Fruit fly (Drosophila melanogaster) whole organism, embryonic: ENCODE measurements around the gene CG31793.

ENCODE experiments used
- ATbp ChIP-seq: fragments of 200-800 bp; sonication (Bioruptor generic); optimal IDR thresholded peaks from 2 replicates; lab custom pipeline; 2017; ENCODE audit warnings: missing biosample characterization, mild to moderate bottlenecking, missing genetic modification characterization, missing genetic modification reagents
- CG10209 ChIP-seq: fragments of 200-800 bp; sonication (Bioruptor generic); optimal IDR thresholded peaks from 3 replicates; lab custom pipeline; 2017; ENCODE audit warnings: missing biosample characterization, mild to moderate bottlenecking, missing genetic modification characterization, missing genetic modification reagents
- CG10654 ChIP-seq: fragments of 200-800 bp; sonication (Bioruptor generic); optimal IDR thresholded peaks from 2 replicates; lab custom pipeline; 2016; ENCODE audit warnings: missing biosample characterization, missing genetic modification characterization
- CG10959 ChIP-seq: fragments of 200-800 bp; sonication (Bioruptor generic); IDR thresholded peaks from 2 replicates; pipeline ENCODE4 v1.3.6; 2022; ENCODE audit warnings: missing biosample characterization, missing genetic modification characterization
- CG12104 ChIP-seq: fragments of 200-800 bp; sonication (Bioruptor generic); optimal IDR thresholded peaks from 3 replicates; lab custom pipeline; 2016; ENCODE audit warnings: missing biosample characterization, missing genetic modification characterization
- CG14860 ChIP-seq: fragments of 200-800 bp; sonication (Bioruptor generic); IDR thresholded peaks from 3 replicates; pipeline ENCODE4 v1.3.6; 2022; ENCODE audit warnings: missing biosample characterization, missing genetic modification characterization; ENCODE audit not compliant: partially characterized antibody
- CG15011 ChIP-seq: fragments of 200-800 bp; sonication (Bioruptor generic); optimal IDR thresholded peaks from 3 replicates; lab custom pipeline; 2018; ENCODE audit warnings: missing biosample characterization, mild to moderate bottlenecking, missing genetic modification characterization
- CG1602 ChIP-seq: fragments of 200-800 bp; sonication (Bioruptor generic); optimal IDR thresholded peaks from 3 replicates; lab custom pipeline; 2016; ENCODE audit warnings: missing biosample characterization, missing genetic modification characterization
- CG18476 ChIP-seq: fragments of 200-800 bp; sonication (Bioruptor generic); optimal IDR thresholded peaks from 2 replicates; lab custom pipeline; 2016; ENCODE audit warnings: missing biosample characterization, mild to moderate bottlenecking, missing genetic modification characterization
- CG31365 ChIP-seq: fragments of 200-800 bp; sonication (Bioruptor generic); optimal IDR thresholded peaks from 2 replicates; lab custom pipeline; 2018; ENCODE audit warnings: missing biosample characterization, mild to moderate bottlenecking, missing genetic modification characterization
- CG3726 ChIP-seq: fragments of 200-800 bp; sonication (Bioruptor generic); IDR thresholded peaks from 3 replicates; pipeline ENCODE4, ENCODE4 v1.3.6; 2022; ENCODE audit warnings: missing biosample characterization, missing genetic modification characterization
- CkIIα-i1 ChIP-seq: fragments of 200-800 bp; sonication (Bioruptor generic); IDR thresholded peaks from 2 replicates; pipeline ENCODE4 v1.3.6; 2022; ENCODE audit warnings: missing biosample characterization, missing genetic modification characterization
- D19A ChIP-seq: fragments of 200-800 bp; optimal IDR thresholded peaks from 3 replicates; lab custom pipeline; 2019; ENCODE audit warnings: missing biosample characterization, mild to moderate bottlenecking, missing genetic modification characterization, moderate library complexity
- Dfd ChIP-seq, 2 experiments: fragments of >200 bp; optimal IDR thresholded peaks; 2 replicates each; lab custom pipeline; 2017; ENCODE audit warnings: missing biosample characterization in 2 of 2, missing genetic modification characterization in 2 of 2
- E2f2 ChIP-seq: fragments of 200-800 bp; sonication (Bioruptor generic); IDR thresholded peaks from 2 replicates; pipeline ENCODE4 v1.3.6; 2022; ENCODE audit warnings: missing biosample characterization, missing genetic modification characterization
- Ets65A ChIP-seq: fragments of 200-800 bp; sonication (Bioruptor generic); peaks from one replicate; lab custom pipeline; 2016; ENCODE audit warnings: missing biosample characterization, missing genetic modification characterization
- Gsc ChIP-seq: fragments of 200-800 bp; sonication (Bioruptor generic); IDR thresholded peaks from 2 replicates; pipeline ENCODE4 v1.3.6; 2022; ENCODE audit warnings: missing biosample characterization, missing genetic modification characterization
- H2.0 ChIP-seq: fragments of 200-800 bp; sonication (Bioruptor generic); IDR thresholded peaks from 2 replicates; pipeline ENCODE4 v1.3.6; 2022; ENCODE audit warnings: missing biosample characterization, missing genetic modification characterization
- HLH3B ChIP-seq: fragments of 200-800 bp; sonication (Bioruptor generic); IDR thresholded peaks from 2 replicates; pipeline ENCODE4 v1.3.6; 2022; ENCODE audit warnings: missing biosample characterization, missing genetic modification characterization
- HLHmδ ChIP-seq: fragments of 200-800 bp; sonication (Bioruptor generic); optimal IDR thresholded peaks from 2 replicates; lab custom pipeline; 2018; ENCODE audit warnings: missing biosample characterization, mild to moderate bottlenecking, missing genetic modification characterization, moderate library complexity
- HmgZ ChIP-seq: fragments of 200-800 bp; sonication (Bioruptor generic); optimal IDR thresholded peaks from 2 replicates; lab custom pipeline; 2018; ENCODE audit warnings: missing biosample characterization, mild to moderate bottlenecking, missing genetic modification characterization
- Lim3 ChIP-seq: fragments of 200-800 bp; sonication (Bioruptor generic); IDR thresholded peaks from 2 replicates; pipeline ENCODE4 v1.3.6; 2022; ENCODE audit warnings: missing biosample characterization, missing genetic modification characterization
- MTF-1 ChIP-seq: fragments of 200-800 bp; sonication (Bioruptor generic); optimal IDR thresholded peaks from 2 replicates; lab custom pipeline; 2018; ENCODE audit warnings: missing biosample characterization, mild to moderate bottlenecking, missing genetic modification characterization, borderline replicate concordance
- Mad ChIP-seq: fragments of 200-800 bp; sonication (Bioruptor generic); optimal IDR thresholded peaks from 2 replicates; lab custom pipeline; 2016; ENCODE audit warnings: missing biosample characterization, missing genetic modification characterization
- Mrtf ChIP-seq: fragments of 200-800 bp; sonication (Bioruptor generic); IDR thresholded peaks from 3 replicates; pipeline ENCODE4 v1.3.6; 2022; ENCODE audit warnings: missing biosample characterization, missing genetic modification characterization
- Neu2 ChIP-seq: fragments of 200-800 bp; sonication (Bioruptor generic); optimal IDR thresholded peaks from 3 replicates; lab custom pipeline; 2016; ENCODE audit warnings: missing biosample characterization, missing genetic modification characterization, borderline replicate concordance
- NfI ChIP-seq: fragments of 200-800 bp; sonication (Bioruptor generic); optimal IDR thresholded peaks from 3 replicates; lab custom pipeline; 2018; ENCODE audit warnings: missing biosample characterization, mild to moderate bottlenecking, missing genetic modification characterization, moderate library complexity
- Sox102F ChIP-seq: fragments of 200-800 bp; sonication (Bioruptor generic); optimal IDR thresholded peaks from 2 replicates; lab custom pipeline; 2018; ENCODE audit warnings: missing biosample characterization, mild to moderate bottlenecking, missing genetic modification characterization, moderate library complexity
- Spps ChIP-seq: fragments of 200-800 bp; sonication (Bioruptor generic); optimal IDR thresholded peaks from 2 replicates; lab custom pipeline; 2018; ENCODE audit warnings: missing biosample characterization, mild to moderate bottlenecking, missing genetic modification characterization
- Usf ChIP-seq: fragments of 200-800 bp; sonication (Bioruptor generic); optimal IDR thresholded peaks from 2 replicates; lab custom pipeline; 2017; ENCODE audit warnings: missing genotype, missing biosample characterization, missing genetic modification characterization
- aop ChIP-seq: fragments of 200-800 bp; sonication (Bioruptor generic); IDR thresholded peaks from 2 replicates; pipeline ENCODE4 v1.3.6; 2022; ENCODE audit warnings: missing biosample characterization, missing genetic modification characterization
- bab2 ChIP-seq: fragments of 200-800 bp; sonication (Bioruptor generic); optimal IDR thresholded peaks from 2 replicates; lab custom pipeline; 2016; ENCODE audit warnings: missing biosample characterization, missing genetic modification characterization
- cas ChIP-seq: fragments of 200-800 bp; sonication (Bioruptor generic); IDR thresholded peaks from 2 replicates; pipeline ENCODE4 v1.3.6; 2022; ENCODE audit warnings: missing biosample characterization, missing genetic modification characterization
- caup ChIP-seq: fragments of 200-800 bp; sonication (Bioruptor generic); optimal IDR thresholded peaks from 3 replicates; lab custom pipeline; 2017; ENCODE audit warnings: missing biosample characterization, mild to moderate bottlenecking, missing genetic modification characterization, moderate library complexity; ENCODE audit not compliant: severe bottlenecking
- gce ChIP-seq: fragments of 200-800 bp; sonication (Bioruptor generic); IDR thresholded peaks from 3 replicates; pipeline ENCODE4 v1.3.6; 2022; ENCODE audit warnings: missing biosample characterization, missing genetic modification characterization
- gsb-n ChIP-seq: fragments of 200-800 bp; sonication (Bioruptor generic); optimal IDR thresholded peaks from 3 replicates; lab custom pipeline; 2018; ENCODE audit warnings: missing biosample characterization, mild to moderate bottlenecking, missing genetic modification characterization
- h ChIP-seq: fragments of >200 bp; optimal IDR thresholded peaks from 2 replicates; lab custom pipeline; 2017
- maf-S ChIP-seq: fragments of 200-800 bp; sonication (Bioruptor generic); optimal IDR thresholded peaks from 2 replicates; lab custom pipeline; 2016; ENCODE audit warnings: missing biosample characterization, missing genetic modification characterization
- mam ChIP-seq: fragments of 200-800 bp; sonication (Bioruptor generic); optimal IDR thresholded peaks from 3 replicates; lab custom pipeline; 2016; ENCODE audit warnings: missing biosample characterization, missing genetic modification characterization
- mld ChIP-seq: fragments of 200-800 bp; sonication (Bioruptor generic); IDR thresholded peaks from 3 replicates; pipeline ENCODE4 v1.3.6; 2022; ENCODE audit warnings: missing biosample characterization, missing genetic modification characterization; ENCODE audit not compliant: partially characterized antibody
- run ChIP-seq: fragments of 200-800 bp; sonication (Bioruptor generic); optimal IDR thresholded peaks from 3 replicates; lab custom pipeline; 2018; ENCODE audit warnings: missing biosample characterization, mild to moderate bottlenecking, missing genetic modification characterization
- schlank ChIP-seq: fragments of 200-800 bp; sonication (Bioruptor generic); optimal IDR thresholded peaks from 2 replicates; lab custom pipeline; 2018; ENCODE audit warnings: missing biosample characterization, mild to moderate bottlenecking, missing genetic modification characterization
- so ChIP-seq: fragments of 200-800 bp; sonication (Bioruptor generic); IDR thresholded peaks from 3 replicates; pipeline ENCODE4 v1.3.6; 2022; ENCODE audit warnings: missing biosample characterization, missing genetic modification characterization
- stwl ChIP-seq: fragments of 200-800 bp; sonication (Bioruptor generic); optimal IDR thresholded peaks from 3 replicates; lab custom pipeline; 2018; ENCODE audit warnings: missing biosample characterization, mild to moderate bottlenecking, missing genetic modification characterization, moderate library complexity
- tgo ChIP-seq: fragments of 200-800 bp; sonication (Bioruptor generic); IDR thresholded peaks from 3 replicates; pipeline ENCODE4 v1.3.6; 2022; ENCODE audit warnings: missing biosample characterization, missing genetic modification characterization
- trh ChIP-seq: fragments of 200-800 bp; sonication (Bioruptor generic); optimal IDR thresholded peaks from 2 replicates; lab custom pipeline; 2016; ENCODE audit warnings: missing biosample characterization, missing genetic modification characterization
- tup ChIP-seq: fragments of 200-800 bp; sonication (Bioruptor generic); optimal IDR thresholded peaks from 2 replicates; lab custom pipeline; 2016; ENCODE audit warnings: missing biosample characterization, mild to moderate bottlenecking, missing genetic modification characterization, moderate library complexity
- twi ChIP-seq: fragments of 200-800 bp; optimal IDR thresholded peaks from 2 replicates; lab custom pipeline; 2019; ENCODE audit warnings: missing biosample characterization, mild to moderate bottlenecking, missing genetic modification characterization, moderate library complexity
- vfl ChIP-seq: fragments of 200-800 bp; sonication (Bioruptor generic); optimal IDR thresholded peaks from 2 replicates; lab custom pipeline; 2016; ENCODE audit warnings: missing biosample characterization, missing genetic modification characterization
- wek ChIP-seq: fragments of 200-800 bp; sonication (Bioruptor generic); optimal IDR thresholded peaks from 3 replicates; lab custom pipeline; 2018; ENCODE audit warnings: missing biosample characterization, mild to moderate bottlenecking, missing genetic modification characterization, moderate library complexity
- wor ChIP-seq: fragments of 200-800 bp; sonication (Bioruptor generic); IDR thresholded peaks from 2 replicates; pipeline ENCODE4 v1.3.6; 2022; ENCODE audit warnings: missing biosample characterization, missing genetic modification characterization
- zf30C ChIP-seq: fragments of 200-800 bp; sonication (Bioruptor generic); optimal IDR thresholded peaks from 3 replicates; lab custom pipeline; 2018; ENCODE audit warnings: missing biosample characterization, mild to moderate bottlenecking, missing genetic modification characterization
- zfh1 ChIP-seq: fragments of 200-800 bp; sonication (Bioruptor generic); IDR thresholded peaks from 3 replicates; pipeline ENCODE4 v1.3.6; 2022; ENCODE audit warnings: missing biosample characterization, missing genetic modification characterization

Gene CG31793

dm6 chr2L:18974063-18974779 is 28.9 kb upstream of the CG31793 start, which contains the start of the genes L2HGDH and CG10431 (continued):
- TF ChIP-seq gsb-n (tag; lab: Kevin White, UChicago): peak; percentile 88
- no peak for TF ChIP-seq CG10959
- peak; percentile 30 for TF ChIP-seq CG10209
- peak; percentile 34 for TF ChIP-seq caup
- TF ChIP-seq Usf (GFP tag; lab: Kevin White, UChicago): no peak
- TF ChIP-seq gce (GFP tag; lab: Robert Waterston, UW): no peak
- TF ChIP-seq Mad (GFP tag; lab: Kevin White, UChicago): peak; percentile 31
- no peak for TF ChIP-seq wor (GFP tag; lab: Robert Waterston, UW)
- TF ChIP-seq CG1602 (GFP tag; lab: Kevin White, UChicago): peak; percentile 55
- 0 out of 3 replicates have a peak, but pooled peaks have one; percentile 32 for TF ChIP-seq zfh1 (GFP tag; lab: Robert Waterston, UW)
- TF ChIP-seq vfl: no peak
- peak; percentile 32; the same call in 1 of the 3 replicates for TF ChIP-seq tgo
- no peak for TF ChIP-seq zf30C (GFP tag; lab: Kevin White, UChicago)
- peak; percentile 72 for TF ChIP-seq CG12104
- TF ChIP-seq D19A (tag; lab: Kevin White, UChicago): peak; percentile 57
- TF ChIP-seq maf-S (GFP tag; lab: Kevin White, UChicago): peak; percentile 5
- no peak for TF ChIP-seq Mrtf (GFP tag; lab: Robert Waterston, UW)
- no peak for TF ChIP-seq Gsc (GFP tag; lab: Robert Waterston, UW)
- TF ChIP-seq Lim3: no peak
- peak; percentile 57 for TF ChIP-seq NfI (GFP tag; lab: Kevin White, UChicago)
- TF ChIP-seq wek (GFP tag; lab: Kevin White, UChicago): peak; percentile 3
- TF ChIP-seq H2.0 (GFP tag; lab: Robert Waterston, UW): no peak
- 0 out of 2 replicates have a peak, but pooled peaks have one; percentile 28 for TF ChIP-seq E2f2
- TF ChIP-seq Dfd (GFP tag; optimal IDR thresholded peaks at IDR 0.05; lab: Kevin White, UChicago): no peak
- TF ChIP-seq tup (GFP tag; lab: Kevin White, UChicago): peak; percentile 30
- TF ChIP-seq aop (GFP tag; lab: Robert Waterston, UW): no peak
- TF ChIP-seq run (tag; lab: Kevin White, UChicago): peak; percentile 3
- TF ChIP-seq HLH3B: no peak
- TF ChIP-seq Neu2 (GFP tag; lab: Kevin White, UChicago): no peak
- no peak for TF ChIP-seq CG14860 (GFP tag; lab: Robert Waterston, UW)
- peak; percentile 47 for TF ChIP-seq CG10654
- no peak for TF ChIP-seq CkIIα-i1
- no peak for TF ChIP-seq CG3726
- peak; percentile 23 for TF ChIP-seq Spps (tag; lab: Kevin White, UChicago)
- peak; percentile 84 for TF ChIP-seq stwl (tag; lab: Kevin White, UChicago)
- no peak for TF ChIP-seq schlank (tag; lab: Kevin White, UChicago)
- TF ChIP-seq trh (GFP tag; lab: Kevin White, UChicago): no peak
- TF ChIP-seq MTF-1 (GFP tag; lab: Kevin White, UChicago): peak; percentile 70
- TF ChIP-seq CG31365: peak; percentile 36
- TF ChIP-seq HLHmδ (GFP tag; lab: Kevin White, UChicago): no peak

- TF ChIP-seq CG15011 (GFP tag; lab: Kevin White, UChicago): no peak
- no peak for TF ChIP-seq Sox102F (GFP tag; lab: Kevin White, UChicago)
- TF ChIP-seq ATbp (GFP tag; lab: Kevin White, UChicago): no peak
- TF ChIP-seq HmgZ (tag; lab: Kevin White, UChicago): no peak
- no peak for TF ChIP-seq so (GFP tag; lab: Robert Waterston, UW)
- no peak for TF ChIP-seq mam (GFP tag; lab: Kevin White, UChicago)
- peak; percentile 95 for TF ChIP-seq twi
- no peak for TF ChIP-seq mld (GFP tag; lab: Robert Waterston, UW)
- no peak for TF ChIP-seq CG18476 (GFP tag; lab: Kevin White, UChicago)
- no peak for TF ChIP-seq Ets65A (GFP tag; lab: Kevin White, UChicago)
- TF ChIP-seq bab2 (GFP tag; lab: Kevin White, UChicago): no peak
- no peak for TF ChIP-seq h (lab: Kevin White, UChicago)
- TF ChIP-seq cas (GFP tag; lab: Robert Waterston, UW): no peak
Observed at dm6 chr2L:18976749-18977148, 26.4 kb upstream of the CG31793 start.
